Worm (Caenorhabditis elegans): ENCODE data around the gene ncx-1.

DNA sequence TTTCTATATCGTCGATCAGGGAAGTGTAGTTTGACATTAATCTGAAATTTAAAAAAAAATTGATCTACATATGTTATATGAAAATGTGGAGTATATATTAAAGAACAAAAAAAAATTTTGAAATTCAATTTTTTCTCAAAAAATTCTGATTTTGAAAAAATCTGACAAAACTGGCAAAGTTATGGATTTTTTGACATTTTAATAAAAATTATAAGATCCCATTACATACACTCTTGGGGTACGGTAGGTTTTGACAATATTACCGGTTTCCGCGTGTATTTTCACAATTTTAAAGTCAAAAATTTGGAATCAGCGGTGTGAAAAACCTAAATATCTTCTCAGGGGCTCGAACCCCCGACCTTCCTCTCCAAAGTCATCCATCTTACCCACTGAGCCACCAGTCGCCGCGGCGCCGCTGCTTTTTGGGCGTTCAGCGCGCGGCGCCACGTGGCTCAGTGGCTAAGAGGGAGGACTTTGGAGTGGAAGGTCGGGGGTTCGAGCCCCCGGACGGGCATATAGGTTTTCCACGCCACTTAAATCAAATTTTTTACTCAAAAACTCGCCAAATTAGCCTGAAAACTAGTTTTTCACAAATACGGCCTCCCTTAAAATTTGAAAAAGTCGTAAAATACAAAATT is 18.1 kb upstream of the ncx-1 start, which contains the start of gene Y113G7A.14:
- TF ChIP-seq hnd-1 (tag; optimal IDR thresholded peaks at IDR 0.05) (no peak), ama-1 (optimal IDR thresholded peaks at IDR 0.05) (no peak), B0310.2 (tag; optimal IDR thresholded peaks at IDR 0.05) (no peak), ets-7 (tag; optimal IDR thresholded peaks at IDR 0.05) (no peak), tbx-11 (GFP tag; IDR thresholded peaks at IDR 0.05) (no peak), pes-1 (GFP tag; IDR thresholded peaks at IDR 0.05) (no peak), ceh-36 (tag; optimal IDR thresholded peaks at IDR 0.05) (no peak), F13C5.2 (tag; optimal IDR thresholded peaks at IDR 0.05) (no peak), flt-1 (GFP tag; IDR thresholded peaks at IDR 0.05) (no peak), hmbx-1 (tag; optimal IDR thresholded peaks at IDR 0.05) (no peak), ceh-13 (GFP tag; optimal IDR thresholded peaks at IDR 0.05) (no peak), tbx-37 (GFP tag; conservative IDR thresholded peaks at IDR 0.05) (no peak), aly-1 (tag; optimal IDR thresholded peaks at IDR 0.05) (no peak), tra-4 (tag; optimal IDR thresholded peaks at IDR 0.05) (no peak)

Measured in whole organism, early embryonic.